Worm (Caenorhabditis elegans) whole organism, L3 larva: ENCODE measurements around the gene rocf-1.

ENCODE experiments used
- ZK546.5 ChIP-seq: sonication (generic microtip); optimal IDR thresholded peaks from 2 replicates; lab custom pipeline; 2017; ENCODE audit warnings: missing biosample characterization, missing genetic modification characterization
- ceh-28 ChIP-seq: fragments of 150-350 bp; optimal IDR thresholded peaks from 2 replicates; lab custom pipeline; 2014; ENCODE audit warnings: missing biosample characterization, missing genetic modification reagents, missing genetic modification characterization
- ceh-82 ChIP-seq: fragments of 150-350 bp; optimal IDR thresholded peaks from 2 replicates; lab custom pipeline; 2014; ENCODE audit warnings: missing biosample characterization, missing genetic modification characterization
- ceh-9 ChIP-seq: sonication (generic microtip); optimal IDR thresholded peaks from 2 replicates; lab custom pipeline; 2018; ENCODE audit warnings: missing biosample characterization, missing genetic modification characterization
- egl-27 ChIP-seq: sonication (generic microtip); optimal IDR thresholded peaks from 4 replicates; lab custom pipeline; 2017; ENCODE audit warnings: missing biosample characterization, missing genetic modification reagents, missing genetic modification characterization
- egl-5 ChIP-seq: fragments of 150-350 bp; optimal IDR thresholded peaks from 2 replicates; lab custom pipeline; 2017; ENCODE audit warnings: missing biosample characterization, missing genetic modification reagents, missing genetic modification characterization, inconsistent platforms
- elt-1 ChIP-seq: fragments of 150-350 bp; optimal IDR thresholded peaks from 2 replicates; lab custom pipeline; 2014; ENCODE audit warnings: missing biosample characterization, missing genetic modification characterization
- elt-2 ChIP-seq: sonication (generic microtip); optimal IDR thresholded peaks from 2 replicates; lab custom pipeline; 2016; ENCODE audit warnings: missing genetic modification reagents, mild to moderate bottlenecking, missing genetic modification characterization, missing compliant biosample characterization
- elt-3 ChIP-seq, 3 experiments: fragments of 150-350 bp in 1 of 3; sonication (generic microtip) in 2 of 3; optimal IDR thresholded peaks; 2 replicates in 2 of 3; 4 replicates in 1 of 3; lab custom pipeline; 2014 to 2017; ENCODE audit warnings: missing biosample characterization in 3 of 3, missing genetic modification characterization in 3 of 3
- eor-1 ChIP-seq, 2 experiments: fragments of 150-350 bp; optimal IDR thresholded peaks; 2 replicates each; lab custom pipeline; 2014 to 2018; ENCODE audit warnings: missing biosample characterization in 2 of 2, missing genetic modification characterization in 2 of 2
- fkh-10 ChIP-seq: sonication (generic microtip); optimal IDR thresholded peaks from 2 replicates; lab custom pipeline; 2017; ENCODE audit warnings: missing biosample characterization, missing genetic modification reagents, missing genetic modification characterization
- fkh-2 ChIP-seq: fragments of 150-350 bp; optimal IDR thresholded peaks from 2 replicates; lab custom pipeline; 2014; ENCODE audit warnings: missing biosample characterization, missing genetic modification reagents, missing genetic modification characterization
- hmg-11 ChIP-seq: sonication (generic microtip); optimal IDR thresholded peaks from 2 replicates; lab custom pipeline; 2016; ENCODE audit warnings: missing genetic modification characterization, missing compliant biosample characterization
- jun-1 ChIP-seq: fragments of 150-350 bp; optimal IDR thresholded peaks from 2 replicates; lab custom pipeline; 2014; ENCODE audit warnings: missing biosample characterization, missing genetic modification reagents, missing genetic modification characterization
- lin-15B ChIP-seq: fragments of 150-350 bp; optimal IDR thresholded peaks from 2 replicates; lab custom pipeline; 2014; ENCODE audit warnings: missing biosample characterization, missing genetic modification characterization
- lin-39 ChIP-seq: fragments of 150-350 bp; optimal IDR thresholded peaks from 2 replicates; lab custom pipeline; 2018; ENCODE audit warnings: missing biosample characterization, missing genetic modification reagents, missing genetic modification characterization
- mml-1 ChIP-seq: fragments of 150-350 bp; sonication (generic microtip); optimal IDR thresholded peaks from 3 replicates; lab custom pipeline; 2014; ENCODE audit warnings: missing biosample characterization, missing genetic modification characterization
- nfya-1 ChIP-seq: sonication (generic microtip); optimal IDR thresholded peaks from 2 replicates; lab custom pipeline; 2017; ENCODE audit warnings: missing genetic modification characterization, mild to moderate bottlenecking, missing compliant biosample characterization, antibody characterized with exemption, moderate library complexity; ENCODE audit not compliant: insufficient read depth
- nhr-11 ChIP-seq: fragments of 150-350 bp; optimal IDR thresholded peaks from 2 replicates; lab custom pipeline; 2014; ENCODE audit warnings: missing biosample characterization, missing genetic modification characterization
- nhr-28 ChIP-seq: fragments of 150-350 bp; optimal IDR thresholded peaks from 2 replicates; lab custom pipeline; 2014; ENCODE audit warnings: missing biosample characterization, missing genetic modification characterization
- nhr-67 ChIP-seq: fragments of 150-350 bp; optimal IDR thresholded peaks from 2 replicates; lab custom pipeline; 2014; ENCODE audit warnings: missing biosample characterization, missing genetic modification characterization
- nhr-76 ChIP-seq: fragments of 150-350 bp; sonication (generic microtip); optimal IDR thresholded peaks from 5 replicates; lab custom pipeline; 2014; ENCODE audit warnings: missing biosample characterization, missing genetic modification characterization
- nhr-77 ChIP-seq: fragments of 150-350 bp; optimal IDR thresholded peaks from 2 replicates; lab custom pipeline; 2014; ENCODE audit warnings: missing biosample characterization, missing genetic modification characterization
- pha-4 ChIP-seq: fragments of 150-350 bp; optimal IDR thresholded peaks from 2 replicates; lab custom pipeline; 2014; ENCODE audit warnings: missing biosample characterization, missing genetic modification reagents, missing genetic modification characterization
- pqm-1 ChIP-seq: fragments of 150-350 bp; optimal IDR thresholded peaks from 2 replicates; lab custom pipeline; 2017; ENCODE audit warnings: missing biosample characterization, missing genetic modification characterization, inconsistent platforms
- sea-2 ChIP-seq: fragments of 150-350 bp; sonication (generic microtip); optimal IDR thresholded peaks from 4 replicates; lab custom pipeline; 2014; ENCODE audit warnings: missing biosample characterization, missing genetic modification reagents, missing genetic modification characterization
- snpc-4 ChIP-seq: fragments of 150-350 bp; optimal IDR thresholded peaks from 2 replicates; lab custom pipeline; 2014; ENCODE audit warnings: missing biosample characterization, missing genetic modification characterization
- unc-39 ChIP-seq: sonication (generic microtip); optimal IDR thresholded peaks from 4 replicates; lab custom pipeline; 2017; ENCODE audit warnings: missing biosample characterization, missing genetic modification characterization
- unc-62 ChIP-seq: fragments of 150-350 bp; sonication (generic microtip); optimal IDR thresholded peaks from 4 replicates; lab custom pipeline; 2014; ENCODE audit warnings: missing biosample characterization, missing genetic modification reagents, missing genetic modification characterization
- zag-1 ChIP-seq: fragments of 150-350 bp; optimal IDR thresholded peaks from 2 replicates; lab custom pipeline; 2014; ENCODE audit warnings: missing biosample characterization, missing genetic modification characterization
- ztf-11 ChIP-seq: fragments of 150-350 bp; optimal IDR thresholded peaks from 2 replicates; lab custom pipeline; 2014; ENCODE audit warnings: missing biosample characterization, missing genetic modification characterization

rocf-1 gene

ce11 chrV:15484537-15484936 is 20.2 kb upstream of the rocf-1 start, which contains the start of gene C06B8.3:
Gene C06B8.3, minus strand, starts transcription at chrV:15484637.
- TF ChIP-seq zag-1 (tag; lab: Kevin White, UChicago) (no peak), mml-1 (no peak), unc-62 (no peak), ztf-11 (tag; lab: Kevin White, UChicago) (no peak), elt-2 (tag; lab: Kevin White, UChicago) (no peak), elt-3 (tag; optimal IDR thresholded peaks at IDR 0.05; lab: Kevin White, UChicago) (no peak), ZK546.5 (tag; lab: Kevin White, UChicago) (no peak), fkh-2 (tag; lab: Kevin White, UChicago) (no peak)

ce11 chrV:15483563-15483962 is 19.3 kb upstream of the rocf-1 start:
- TF ChIP-seq pqm-1 (peak; percentile 30), nhr-28 (tag; lab: Kevin White, UChicago) (no peak), elt-2 (tag; lab: Kevin White, UChicago) (peak; percentile 25), sea-2 (GFP tag; lab: Kevin White, UChicago) (no peak), jun-1 (tag; lab: Kevin White, UChicago) (peak; percentile 25), ceh-28 (tag; lab: Kevin White, UChicago) (peak; percentile 58), pha-4 (peak; percentile 72)

DNA sequence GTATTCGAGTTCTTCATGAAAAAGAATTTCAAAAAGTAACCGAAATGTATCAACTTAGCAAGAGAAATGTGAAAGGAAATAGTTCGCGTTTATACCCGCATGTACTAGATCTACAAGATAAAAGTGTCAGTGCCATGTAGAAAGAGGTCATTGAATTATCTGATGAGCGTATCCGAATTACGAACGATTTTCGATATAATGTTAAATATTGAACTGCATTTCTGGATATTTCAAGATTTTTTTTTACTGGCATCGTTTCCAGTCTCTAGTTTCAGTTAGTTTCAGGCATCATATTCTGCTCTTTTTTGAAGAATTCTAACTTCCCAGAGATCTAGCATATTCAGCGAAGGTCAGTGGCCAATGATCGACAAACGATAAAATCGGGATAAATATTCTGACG is 17.1 kb upstream of the rocf-1 start, which contains the start of gene nhr-150:
Gene nhr-150 (minus strand): TSS at position 92 of the 400 bp plus-strand sequence.
- TF ChIP-seq mml-1, result no peak
- no peak for TF ChIP-seq eor-1 (tag; optimal IDR thresholded peaks at IDR 0.05; lab: Kevin White, UChicago)
- peak; percentile 34 for TF ChIP-seq elt-1
- TF ChIP-seq, all 47 proteins: peak for 1

DNA sequence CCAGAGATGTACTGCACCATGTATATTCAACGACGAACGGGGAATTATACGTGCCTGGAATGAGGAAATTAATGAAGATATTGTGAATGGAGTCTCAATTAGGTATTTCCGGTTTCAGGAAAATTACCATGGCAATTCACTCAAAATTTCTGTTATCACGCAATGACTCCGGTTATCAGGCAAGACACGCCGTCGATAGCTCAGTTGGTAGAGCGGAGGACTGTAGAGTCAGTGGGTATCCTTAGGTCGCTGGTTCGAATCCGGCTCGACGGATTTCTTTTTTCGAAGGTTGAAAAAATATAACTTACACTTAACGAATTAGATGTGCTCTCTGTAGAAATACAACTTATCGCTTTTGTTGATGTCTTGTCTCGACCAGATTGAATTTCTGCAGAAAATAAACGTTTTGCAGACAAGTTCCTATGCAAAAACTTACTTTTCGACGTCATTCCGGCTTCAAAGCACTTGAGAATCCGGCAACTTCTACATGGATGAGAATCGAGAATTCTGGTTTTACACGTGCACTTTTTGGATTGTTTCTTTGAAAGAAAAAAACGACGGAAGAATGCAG is 16.3 kb upstream of the rocf-1 start:
- TF ChIP-seq unc-62 (no peak), pha-4 (no peak), elt-2 (tag; lab: Kevin White, UChicago) (peak; percentile 33), ZK546.5 (tag; lab: Kevin White, UChicago) (no peak), pqm-1 (peak; percentile 1)
- TF ChIP-seq, all 47 proteins: peak for 2

DNA sequence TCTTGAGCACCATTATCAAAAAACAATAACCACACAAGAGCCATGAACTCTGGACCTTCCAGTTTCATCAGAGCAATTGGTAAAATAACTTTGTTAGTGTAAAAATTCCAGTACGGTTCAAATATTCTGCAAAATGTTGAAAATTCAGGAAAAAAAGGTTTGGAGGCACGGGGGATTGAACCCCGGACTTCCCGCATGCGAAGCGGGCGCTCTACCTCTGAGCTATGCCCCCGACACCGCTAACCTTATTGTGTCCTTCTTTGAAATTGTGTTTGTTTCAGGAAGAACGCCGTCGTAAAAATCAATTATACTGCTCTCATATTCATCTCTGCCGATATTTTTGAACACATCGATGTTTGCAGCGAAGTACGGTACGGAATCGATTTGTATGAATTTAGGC is 15.5 kb upstream of the rocf-1 start:
- TF ChIP-seq unc-39 (tag; lab: Kevin White, UChicago), result no peak
- TF ChIP-seq egl-5 (tag; lab: Kevin White, UChicago), result no peak
- no peak for TF ChIP-seq eor-1 (tag; optimal IDR thresholded peaks at IDR 0.05; lab: Kevin White, UChicago)
- no peak for TF ChIP-seq snpc-4 (tag; lab: Kevin White, UChicago)
- no peak for TF ChIP-seq pqm-1
- TF ChIP-seq nhr-28 (tag; lab: Kevin White, UChicago), result no peak
- no peak for TF ChIP-seq nhr-67 (tag; lab: Kevin White, UChicago)
- no peak for TF ChIP-seq nfya-1 (tag; lab: Kevin White, UChicago)
- TF ChIP-seq nhr-76, result no peak
- TF ChIP-seq fkh-10 (GFP tag; lab: Kevin White, UChicago), result no peak
- no peak for TF ChIP-seq lin-39

DNA sequence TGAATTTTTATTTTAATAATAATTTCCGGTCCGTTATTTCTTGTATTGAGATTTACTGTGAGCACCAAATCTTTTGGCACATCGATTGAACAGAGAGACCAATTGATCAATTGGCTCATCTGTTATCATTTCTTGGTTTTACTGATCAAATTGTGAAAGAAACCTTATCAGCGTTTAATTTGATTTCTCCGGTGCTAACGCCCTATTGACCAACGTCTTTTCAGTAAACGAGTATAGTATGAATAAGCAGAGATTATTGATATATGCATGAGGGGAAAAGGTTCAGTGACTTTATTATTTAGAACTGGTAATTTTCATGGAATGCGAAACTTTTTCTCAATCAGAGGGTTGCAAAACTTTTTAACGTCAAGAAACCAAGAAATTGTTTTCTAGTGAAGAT is 14.8 kb upstream of the rocf-1 start:
- no peak for TF ChIP-seq ceh-9 (tag; lab: Kevin White, UChicago)
- no peak for TF ChIP-seq snpc-4 (tag; lab: Kevin White, UChicago)
- TF ChIP-seq hmg-11 (tag; lab: Kevin White, UChicago), result no peak
- no peak for TF ChIP-seq mml-1
- TF ChIP-seq egl-27 (tag; lab: Kevin White, UChicago), result no peak
- no peak for TF ChIP-seq elt-1
- TF ChIP-seq nhr-11 (tag; lab: Kevin White, UChicago), result no peak
- TF ChIP-seq pqm-1, result peak; percentile 68
- no peak for TF ChIP-seq fkh-2 (tag; lab: Kevin White, UChicago)
- no peak for TF ChIP-seq ceh-82
- TF ChIP-seq ceh-28 (tag; lab: Kevin White, UChicago), result no peak
- TF ChIP-seq lin-15B (tag; lab: Kevin White, UChicago), result no peak
- peak; percentile 45 for TF ChIP-seq elt-2 (tag; lab: Kevin White, UChicago)
- TF ChIP-seq nhr-67 (tag; lab: Kevin White, UChicago), result no peak
- no peak for TF ChIP-seq nhr-77
- TF ChIP-seq ztf-11 (tag; lab: Kevin White, UChicago), result no peak
- TF ChIP-seq, all 47 proteins: peak for 2
